Fruit fly (Drosophila melanogaster): ENCODE results near the gene Ac78C.

- TF ChIP-seq CTCF (optimal IDR thresholded peaks at IDR 0.05) (no peak), CG8478 (optimal IDR thresholded peaks at IDR 0.05) (no peak)
These were observed 35.5 kb downstream of the Ac78C start, which contains the start of gene CG10565 for dm6 chr3L:21136253-21136652.

Data from S2 (cell line).